Worm (Caenorhabditis elegans): ENCODE results near the gene srd-42.

srd-42 gene

DNA sequence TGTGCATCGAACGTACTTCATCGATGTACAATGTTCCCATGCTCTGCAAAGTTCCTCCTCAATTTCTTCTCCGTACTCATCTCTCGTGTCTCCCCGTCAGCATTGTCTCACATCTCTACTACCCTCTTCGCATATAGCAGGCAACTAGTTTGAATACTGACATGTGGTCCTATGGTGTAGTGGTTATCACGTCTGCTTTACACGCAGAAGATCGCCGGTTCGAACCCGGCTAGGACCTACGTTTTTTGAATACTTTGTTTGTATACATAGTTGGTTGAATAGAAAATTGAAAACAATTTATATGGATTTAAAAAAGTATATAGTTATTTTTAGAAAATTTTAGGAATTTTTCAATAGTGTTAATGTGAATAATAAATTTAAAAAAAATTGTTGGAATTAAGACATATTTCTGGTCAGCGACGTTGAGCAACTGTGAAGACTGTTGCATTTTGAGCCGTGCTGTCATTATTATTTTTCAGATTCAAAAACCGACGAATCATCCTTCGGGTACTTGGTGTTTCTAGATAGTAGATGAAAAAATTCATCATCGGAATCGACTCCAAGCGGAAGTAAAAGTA is 3.7 kb upstream of the srd-42 start (continued):
- TF ChIP-seq hlh-12 (tag; optimal IDR thresholded peaks at IDR 0.05): peak; percentile 89
- peak; percentile 86 for TF ChIP-seq nhr-27 (tag; optimal IDR thresholded peaks at IDR 0.05)
- TF ChIP-seq ceh-91 (GFP tag; IDR thresholded peaks at IDR 0.05): no peak
- TF ChIP-seq ztf-18 (tag; optimal IDR thresholded peaks at IDR 0.05): peak; percentile 77
- peak; percentile 56 to 71 for TF ChIP-seq let-607 (tag; optimal IDR thresholded peaks at IDR 0.05)
- TF ChIP-seq ztf-22 (GFP tag; optimal IDR thresholded peaks at IDR 0.05): peak; percentile 68
- peak; percentile 91 for TF ChIP-seq zim-3 (tag; optimal IDR thresholded peaks at IDR 0.05)
- TF ChIP-seq sea-2 (GFP tag; IDR thresholded peaks at IDR 0.05): no peak
- TF ChIP-seq sdz-38 (tag; optimal IDR thresholded peaks at IDR 0.05): no peak
- peak; percentile 98 for TF ChIP-seq ztf-25 (GFP tag; IDR thresholded peaks at IDR 0.05)
- no peak for TF ChIP-seq lin-40 (tag; optimal IDR thresholded peaks at IDR 0.05)
- peak; percentile 52; the same call in 1 of the 2 replicates for TF ChIP-seq B0019.2 (GFP tag; conservative IDR thresholded peaks at IDR 0.05)
- TF ChIP-seq ZK185.1 (tag; optimal IDR thresholded peaks at IDR 0.05; ENCODE audit: poor library complexity, severe bottlenecking): peak; percentile 94
- no peak; the same call in 1 of the 2 replicates for TF ChIP-seq madf-6 (GFP tag; IDR thresholded peaks at IDR 0.05)
- peak; percentile 72 for TF ChIP-seq tbx-9 (tag; optimal IDR thresholded peaks at IDR 0.05; ENCODE audit: borderline replicate concordance)
- TF ChIP-seq nfya-1 (tag; optimal IDR thresholded peaks at IDR 0.05; ENCODE audit: borderline replicate concordance, insufficient read depth): no peak
- TF ChIP-seq snpc-3.4 (tag; optimal IDR thresholded peaks at IDR 0.05): peak; percentile 93
- peak; percentile 95 for TF ChIP-seq ceh-79 (tag; optimal IDR thresholded peaks at IDR 0.05)
- no peak for TF ChIP-seq ama-1 (optimal IDR thresholded peaks at IDR 0.05)
- peak in 1 of 2 experiments; percentile 91 for TF ChIP-seq ama-1 (GFP tag; optimal IDR thresholded peaks at IDR 0.05)
- TF ChIP-seq egrh-3 (GFP tag; IDR thresholded peaks at IDR 0.05): peak; percentile 31; the same call in 1 of the 2 replicates
- TF ChIP-seq madf-8 (GFP tag; conservative IDR thresholded peaks at IDR 0.05): 0 out of 2 replicates have a peak, but pooled peaks have one; percentile 17
- no peak for TF ChIP-seq aptf-2 (GFP tag; conservative IDR thresholded peaks at IDR 0.05)
- no peak for TF ChIP-seq efl-1 (GFP tag; optimal IDR thresholded peaks at IDR 0.05)
- TF ChIP-seq ekl-4 (GFP tag; IDR thresholded peaks at IDR 0.05): peak; percentile 87
- TF ChIP-seq ztf-28 (GFP tag; IDR thresholded peaks at IDR 0.05): peak; percentile 64; the same call in 1 of the 2 replicates
- peak; percentile 73 for TF ChIP-seq F22D6.2 (tag; optimal IDR thresholded peaks at IDR 0.05)
- TF ChIP-seq sptf-2 (GFP tag; optimal IDR thresholded peaks at IDR 0.05): peak; percentile 90
- TF ChIP-seq hmg-1.2 (GFP tag; IDR thresholded peaks at IDR 0.05): peak; percentile 87
- TF ChIP-seq cebp-2 (GFP tag; IDR thresholded peaks at IDR 0.05): peak; percentile 90
- peak; percentile 93; the same call in 1 of the 2 replicates for TF ChIP-seq rcor-1 (GFP tag; IDR thresholded peaks at IDR 0.05)
- TF ChIP-seq nhr-179 (tag; optimal IDR thresholded peaks at IDR 0.05): peak; percentile 55
- TF ChIP-seq Y95B8A.8 (GFP tag; IDR thresholded peaks at IDR 0.05): peak; percentile 79
- TF ChIP-seq ccch-3 (GFP tag; optimal IDR thresholded peaks at IDR 0.05): peak; percentile 52
- TF ChIP-seq pbrm-1 (GFP tag; IDR thresholded peaks at IDR 0.05): peak; percentile 89
- no peak for TF ChIP-seq lir-1 (GFP tag; conservative IDR thresholded peaks at IDR 0.05)
- TF ChIP-seq atf-7 (tag; optimal IDR thresholded peaks at IDR 0.05): peak; percentile 83
- TF ChIP-seq nfya-2 (GFP tag; IDR thresholded peaks at IDR 0.05): no peak
- peak; percentile 82 for TF ChIP-seq F57A8.1 (GFP tag; optimal IDR thresholded peaks at IDR 0.05)
- no peak for TF ChIP-seq hsf-1 (GFP tag; IDR thresholded peaks at IDR 0.05)
- peak in 2 of 3 experiments; percentile 1 to 83 for TF ChIP-seq lin-35 (GFP tag; optimal IDR thresholded peaks at IDR 0.05)
- TF ChIP-seq unc-130 (GFP tag; optimal IDR thresholded peaks at IDR 0.05): peak; percentile 87
- no peak for TF ChIP-seq unc-62 (GFP tag; optimal IDR thresholded peaks at IDR 0.05)
